Fruit fly (Drosophila melanogaster) whole organism: Measurements from ENCODE around the gene CG10486.

Source experiments
- CG8478 ChIP-seq: fragments of >200 bp; optimal IDR thresholded peaks from 2 replicates; lab custom pipeline; 2018; ENCODE audit warnings: inconsistent platforms
- Dll ChIP-seq: fragments of >200 bp; optimal IDR thresholded peaks from 2 replicates; lab custom pipeline; 2017
- EcR ChIP-seq, 2 experiments: fragments of >200 bp; optimal IDR thresholded peaks; 2 replicates each; lab custom pipeline; 2017; ENCODE audit warnings: missing biosample characterization in 2 of 2, missing genetic modification characterization in 2 of 2, missing genetic modification reagents in 2 of 2
- pan ChIP-seq: fragments of >200 bp; optimal IDR thresholded peaks from 2 replicates; lab custom pipeline; 2017
- psq ChIP-seq: fragments of >200 bp; optimal IDR thresholded peaks from 2 replicates; lab custom pipeline; 2017
- usp ChIP-seq: fragments of >200 bp; optimal IDR thresholded peaks from 2 replicates; lab custom pipeline; 2017; ENCODE audit warnings: missing biosample characterization, missing genetic modification characterization, mixed read lengths

- no peak for TF ChIP-seq CG8478 (lab: Kevin White, UChicago)
- no peak for TF ChIP-seq pan (lab: Kevin White, UChicago)
- no peak for TF ChIP-seq Dll (lab: Kevin White, UChicago)
- TF ChIP-seq psq (lab: Kevin White, UChicago): no peak
- no peak for TF ChIP-seq usp
- no peak for TF ChIP-seq EcR (GFP tag; optimal IDR thresholded peaks at IDR 0.05; lab: Kevin White, UChicago)
These were observed 35.0 kb upstream of the CG10486 start for dm6 chr3L:5941508-5941907.
